Fruit fly (Drosophila melanogaster): ENCODE results near the gene CG13931.

DNA sequence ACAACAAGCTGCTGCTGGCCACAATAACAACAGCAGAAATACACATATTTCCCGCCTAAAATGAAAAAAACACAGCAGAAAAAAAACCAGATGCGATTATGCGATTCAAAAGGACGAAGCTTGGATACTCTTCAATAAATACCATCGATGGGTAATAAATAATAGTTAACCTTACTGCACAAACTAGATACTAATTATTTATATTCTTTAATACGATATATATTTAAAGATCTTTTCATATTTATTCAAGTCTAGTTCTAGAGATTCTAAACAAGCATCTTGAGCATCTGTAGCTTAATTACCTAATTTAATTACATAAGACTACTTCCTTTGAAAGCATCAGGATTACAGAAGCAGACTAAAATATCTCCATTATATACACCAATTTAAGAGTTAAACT is 14.0 kb downstream of the CG13931 start:
- TF ChIP-seq Ets96B (tag; optimal IDR thresholded peaks at IDR 0.05) = peak; percentile 17
- TF ChIP-seq Ets21C (GFP tag; optimal IDR thresholded peaks at IDR 0.05) = no peak
- no peak for TF ChIP-seq CG3919 (GFP tag; optimal IDR thresholded peaks at IDR 0.05)
- peak; percentile 39 for TF ChIP-seq CG4318 (GFP tag; optimal IDR thresholded peaks at IDR 0.05)
- TF ChIP-seq Lpt (GFP tag; optimal IDR thresholded peaks at IDR 0.05) = peak; percentile 10
